Fruit fly (Drosophila melanogaster): ENCODE data around the gene sgl.

The sgl gene

DNA sequence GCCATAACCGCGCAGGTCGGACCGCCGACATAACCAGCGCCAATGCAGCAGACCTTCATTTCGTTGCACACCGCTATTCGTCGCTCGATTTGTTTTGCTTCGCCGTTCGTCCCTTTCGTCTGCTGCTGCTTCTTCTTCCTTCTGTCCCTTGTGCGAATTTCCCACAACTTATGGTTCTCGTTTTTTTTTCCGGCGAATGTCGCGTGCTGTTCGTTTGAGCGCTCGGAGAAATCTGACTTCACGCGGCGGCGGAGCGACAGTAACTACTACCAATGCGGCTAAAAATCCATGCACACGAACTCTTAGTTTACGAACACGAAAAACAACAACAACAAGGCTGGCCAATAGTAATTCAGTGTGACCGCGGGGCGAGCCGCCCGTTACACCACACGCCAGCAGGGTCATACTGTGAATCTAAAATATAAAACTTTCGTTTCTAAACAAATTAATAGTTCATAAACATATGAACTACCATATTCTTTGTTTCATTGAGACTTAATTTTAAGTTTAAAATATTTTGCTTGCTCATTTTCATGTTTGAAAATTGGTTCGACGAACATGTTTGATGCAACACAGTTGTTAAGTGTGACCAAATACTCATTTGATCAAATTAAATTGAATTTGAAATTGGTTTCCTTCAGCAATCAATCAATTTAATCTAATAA lies at the start of gene sgl (continued):
- TF ChIP-seq Med (GFP tag) = peak; percentile 91
- TF ChIP-seq Sox100B (GFP tag; optimal IDR thresholded peaks at IDR 0.05) = no peak
- peak; percentile 7 for TF ChIP-seq CG15696 (tag; optimal IDR thresholded peaks at IDR 0.05)
- TF ChIP-seq Opbp (GFP tag; IDR thresholded peaks at IDR 0.05; ENCODE audit: partially characterized antibody) = peak; percentile 76
- no peak for TF ChIP-seq Abd-B (GFP tag; optimal IDR thresholded peaks at IDR 0.05)
- no peak for TF ChIP-seq fd102C (GFP tag; optimal IDR thresholded peaks at IDR 0.05)
- TF ChIP-seq sug (tag; optimal IDR thresholded peaks at IDR 0.05) = peak; percentile 37
- TF ChIP-seq CG8089 (GFP tag; optimal IDR thresholded peaks at IDR 0.05) = peak; percentile 48
- TF ChIP-seq HmgZ (tag; optimal IDR thresholded peaks at IDR 0.05) = peak; percentile 55
- peak in 1 of 3 experiments; percentile 74 for TF ChIP-seq Stat92E (GFP tag; optimal IDR thresholded peaks at IDR 0.05)
- no peak for TF ChIP-seq aop (GFP tag; IDR thresholded peaks at IDR 0.05)
- TF ChIP-seq CG11093 (GFP tag; IDR thresholded peaks at IDR 0.05) = no peak
- peak; percentile 13 for TF ChIP-seq Sry-δ (GFP tag; optimal IDR thresholded peaks at IDR 0.05)
- no peak for TF ChIP-seq CG17612 (GFP tag; IDR thresholded peaks at IDR 0.05)
- TF ChIP-seq Kr (GFP tag; optimal IDR thresholded peaks at IDR 0.05) = no peak
- TF ChIP-seq CG6654 (GFP tag; optimal IDR thresholded peaks at IDR 0.05) = no peak
- TF ChIP-seq CG5953 (GFP tag; IDR thresholded peaks at IDR 0.05) = 0 out of 2 replicates have a peak, but pooled peaks have one; percentile 37
- no peak for TF ChIP-seq CG11696 (GFP tag; IDR thresholded peaks at IDR 0.05)
- TF ChIP-seq CG6254 (GFP tag; optimal IDR thresholded peaks at IDR 0.05) = no peak
- peak; percentile 3 for TF ChIP-seq CG4707 (GFP tag; optimal IDR thresholded peaks at IDR 0.05)
- TF ChIP-seq btn (GFP tag; optimal IDR thresholded peaks at IDR 0.05) = no peak
- TF ChIP-seq Camta (GFP tag; optimal IDR thresholded peaks at IDR 0.05) = peak; percentile 56
- TF ChIP-seq CG2199 (GFP tag; IDR thresholded peaks at IDR 0.05) = 0 out of 3 replicates have a peak, but pooled peaks have one; percentile 7
- TF ChIP-seq fd64A (GFP tag; optimal IDR thresholded peaks at IDR 0.05) = no peak
- TF ChIP-seq vnd (GFP tag; IDR thresholded peaks at IDR 0.05; ENCODE audit: partially characterized antibody) = no peak
- TF ChIP-seq tgo (GFP tag; IDR thresholded peaks at IDR 0.05) = no peak
- peak; percentile 51 for TF ChIP-seq CG2678 (tag; optimal IDR thresholded peaks at IDR 0.05)
- no peak for TF ChIP-seq Taf1 (GFP tag; IDR thresholded peaks at IDR 0.05)
- TF ChIP-seq CG14014 (GFP tag; IDR thresholded peaks at IDR 0.05) = peak; percentile 53; the same call in 1 of the 2 replicates
- peak; percentile 43 for TF ChIP-seq Ets65A (GFP tag)
- TF ChIP-seq CG11695 (GFP tag; IDR thresholded peaks at IDR 0.05) = no peak
- no peak for TF ChIP-seq CG14965 (GFP tag; optimal IDR thresholded peaks at IDR 0.05; ENCODE audit: borderline replicate concordance)
- peak in 1 of 2 experiments; percentile 4 for TF ChIP-seq Eip74EF (GFP tag; optimal IDR thresholded peaks at IDR 0.05)
- peak; percentile 93; the same call in 3 of the 4 replicates for TF ChIP-seq chinmo (GFP tag; IDR thresholded peaks at IDR 0.05; ENCODE audit: partially characterized antibody)
- no peak for TF ChIP-seq lov (optimal IDR thresholded peaks at IDR 0.05)
- 0 out of 3 replicates have a peak, but pooled peaks have one; percentile 23 for TF ChIP-seq lov (GFP tag; IDR thresholded peaks at IDR 0.05)
- peak; percentile 51 for TF ChIP-seq CG2120 (GFP tag; optimal IDR thresholded peaks at IDR 0.05)
- peak; percentile 66 for TF ChIP-seq vvl (GFP tag; IDR thresholded peaks at IDR 0.05)
- TF ChIP-seq CG13424 (tag; optimal IDR thresholded peaks at IDR 0.05) = no peak
- peak; percentile 26 for TF ChIP-seq CG17359 (tag; optimal IDR thresholded peaks at IDR 0.05)
- peak; percentile 100 for TF ChIP-seq CG5180 (GFP tag; optimal IDR thresholded peaks at IDR 0.05)
- peak; percentile 84 for TF ChIP-seq Aef1 (GFP tag; IDR thresholded peaks at IDR 0.05)
- peak; percentile 1 for TF ChIP-seq CG4854 (GFP tag; optimal IDR thresholded peaks at IDR 0.05)
- TF ChIP-seq tll (GFP tag; optimal IDR thresholded peaks at IDR 0.05) = peak in 1 of 2 experiments; percentile 53
- peak; percentile 30 for TF ChIP-seq zen (tag; optimal IDR thresholded peaks at IDR 0.05)
- no peak for TF ChIP-seq CG1792 (GFP tag; optimal IDR thresholded peaks at IDR 0.05)
- TF ChIP-seq pan (optimal IDR thresholded peaks at IDR 0.05) = no peak
- TF ChIP-seq pan (GFP tag; optimal IDR thresholded peaks at IDR 0.05 in 1 of 2, IDR thresholded peaks at IDR 0.05 in 1 of 2) = peak in 1 of 2 experiments; percentile 48

Data from whole organism, embryonic.